Worm (Caenorhabditis elegans) whole organism, L2 larva: ENCODE measurements around the gene tag-342.

Experiments
- aly-2 ChIP-seq: fragments of 150-350 bp; optimal IDR thresholded peaks from 2 replicates; lab custom pipeline; 2014; ENCODE audit warnings: missing biosample characterization, missing genetic modification characterization
- elt-3 ChIP-seq: sonication (generic microtip); optimal IDR thresholded peaks from 2 replicates; lab custom pipeline; 2017; ENCODE audit warnings: missing biosample characterization, missing genetic modification characterization
- lin-13 ChIP-seq: fragments of 150-350 bp; optimal IDR thresholded peaks from 2 replicates; lab custom pipeline; 2014; ENCODE audit warnings: missing biosample characterization, missing genetic modification reagents, missing genetic modification characterization
- peb-1 ChIP-seq: fragments of 150-350 bp; optimal IDR thresholded peaks from 2 replicates; lab custom pipeline; 2014; ENCODE audit warnings: missing biosample characterization, missing genetic modification characterization

DNA sequence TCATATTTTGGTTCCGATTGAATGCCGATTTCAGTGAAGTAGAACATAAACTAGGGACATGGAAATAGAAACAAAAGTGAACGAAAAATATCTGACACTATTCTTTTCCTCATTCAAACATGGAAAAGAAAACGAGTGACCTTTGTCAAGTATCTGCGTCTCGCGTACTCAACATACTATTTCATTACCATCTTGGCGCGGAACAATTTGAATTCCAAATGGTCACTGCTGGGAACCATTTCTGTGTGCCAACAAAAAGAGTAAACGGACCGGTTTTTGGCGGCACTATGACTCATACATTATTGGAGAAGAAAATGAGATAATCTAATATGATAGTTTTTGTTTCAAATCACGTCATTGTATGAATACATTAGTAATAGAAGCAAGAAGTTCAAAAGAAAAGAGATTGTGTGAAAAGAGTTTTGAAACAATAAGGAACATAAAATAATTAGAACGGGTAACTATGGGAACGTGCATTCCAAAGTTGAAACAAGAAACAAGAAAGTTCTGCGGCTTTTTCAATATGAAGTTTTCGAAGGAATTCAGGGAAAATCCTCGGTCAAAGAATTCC is 14.6 kb downstream of the tag-342 start:
- TF ChIP-seq elt-3: no peak
- no peak for TF ChIP-seq lin-13
- TF ChIP-seq aly-2 (tag; lab: Kevin White, UChicago): no peak
- TF ChIP-seq peb-1 (tag; lab: Kevin White, UChicago): no peak
